Worm (Caenorhabditis elegans): ENCODE data around the gene slcf-1.

The slcf-1 gene

ce11 chrX:10566775-10567174 lies 37.7 kb downstream of the slcf-1 start (continued):
- TF ChIP-seq ceh-16 (tag; optimal IDR thresholded peaks at IDR 0.05) (no peak), sem-4 (tag; optimal IDR thresholded peaks at IDR 0.05) (no peak), crh-2 (tag; optimal IDR thresholded peaks at IDR 0.05) (peak; percentile 56), ZK546.5 (tag; optimal IDR thresholded peaks at IDR 0.05) (no peak), ceh-82 (tag; optimal IDR thresholded peaks at IDR 0.05) (no peak), blmp-1 (tag; optimal IDR thresholded peaks at IDR 0.05; ENCODE audit: insufficient read depth) (peak; percentile 30), mab-5 (tag; optimal IDR thresholded peaks at IDR 0.05) (no peak), nhr-129 (tag; optimal IDR thresholded peaks at IDR 0.05) (peak; percentile 24), egl-27 (tag; optimal IDR thresholded peaks at IDR 0.05) (no peak)

DNA sequence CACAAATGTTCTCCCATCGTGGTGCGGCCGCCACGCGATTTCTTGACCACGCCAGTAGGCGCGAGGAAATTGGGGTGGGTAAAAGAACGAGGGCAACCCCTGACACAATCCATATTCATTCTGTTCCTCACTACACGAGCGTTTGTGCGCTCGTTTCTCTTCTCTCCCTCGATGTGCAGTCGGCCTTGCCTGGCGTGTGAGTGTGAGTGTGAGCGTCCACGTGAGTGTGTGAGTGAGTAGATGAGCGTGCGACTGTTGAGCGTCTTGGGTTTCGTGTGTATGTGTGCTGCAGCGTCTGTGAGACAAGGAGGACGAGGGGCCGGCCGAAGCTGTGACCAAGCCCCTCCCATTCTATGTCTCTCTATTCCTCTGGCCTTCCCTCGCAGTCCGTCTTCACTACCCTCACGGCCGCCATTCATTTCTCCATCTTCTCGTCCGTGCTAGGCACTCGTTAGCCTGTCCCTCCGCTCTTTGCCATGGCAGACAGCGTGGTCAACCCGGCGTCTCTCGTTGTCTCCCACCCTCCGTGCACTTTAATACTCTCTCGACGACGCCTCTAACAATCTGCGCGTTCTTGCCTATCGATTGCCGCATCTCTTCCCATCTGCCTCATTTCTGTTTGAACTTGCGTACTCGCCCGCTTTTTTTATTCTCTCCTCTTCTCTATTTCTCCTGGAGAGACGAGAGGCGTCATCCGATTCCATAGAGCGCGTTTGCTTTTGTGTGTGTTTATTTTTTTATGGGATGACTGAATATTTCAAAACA lies 39.5 kb downstream of the slcf-1 start:
- no peak for TF ChIP-seq dmd-4 (tag; optimal IDR thresholded peaks at IDR 0.05)
- TF ChIP-seq nhr-129 (tag; optimal IDR thresholded peaks at IDR 0.05) = peak; percentile 91
- no peak for TF ChIP-seq nhr-23 (tag; optimal IDR thresholded peaks at IDR 0.05)
- TF ChIP-seq unc-39 (tag; optimal IDR thresholded peaks at IDR 0.05) = peak; percentile 78
- TF ChIP-seq nhr-77 (tag; optimal IDR thresholded peaks at IDR 0.05) = peak; percentile 28
- TF ChIP-seq nhr-12 (tag; optimal IDR thresholded peaks at IDR 0.05) = no peak
- TF ChIP-seq unc-55 (GFP tag; optimal IDR thresholded peaks at IDR 0.05) = peak; percentile 94
- peak; percentile 88 for TF ChIP-seq lin-13 (GFP tag; optimal IDR thresholded peaks at IDR 0.05)
- peak; percentile 88 for TF ChIP-seq mab-5 (tag; optimal IDR thresholded peaks at IDR 0.05)
- peak; percentile 75 for TF ChIP-seq nhr-10 (tag; optimal IDR thresholded peaks at IDR 0.05)
- TF ChIP-seq mdl-1 (tag; optimal IDR thresholded peaks at IDR 0.05) = peak; percentile 86 to 98
- peak; percentile 59 for TF ChIP-seq snpc-4 (tag; optimal IDR thresholded peaks at IDR 0.05)
- TF ChIP-seq ztf-4 (tag; optimal IDR thresholded peaks at IDR 0.05) = peak; percentile 53
- peak; percentile 66 for TF ChIP-seq nhr-237 (tag; optimal IDR thresholded peaks at IDR 0.05)
- peak; percentile 95 for TF ChIP-seq C34F6.9 (tag; optimal IDR thresholded peaks at IDR 0.05)
- peak; percentile 93 for TF ChIP-seq egl-27 (tag; optimal IDR thresholded peaks at IDR 0.05)
- peak; percentile 31 for TF ChIP-seq unc-62 (GFP tag; optimal IDR thresholded peaks at IDR 0.05)
- TF ChIP-seq R02D3.7 (tag; optimal IDR thresholded peaks at IDR 0.05) = no peak
- peak; percentile 80 for TF ChIP-seq lin-11 (tag; optimal IDR thresholded peaks at IDR 0.05)
- TF ChIP-seq alr-1 (tag; optimal IDR thresholded peaks at IDR 0.05) = peak; percentile 81
- peak; percentile 87 for TF ChIP-seq Y55F3AM.14 (GFP tag; optimal IDR thresholded peaks at IDR 0.05)
- no peak for TF ChIP-seq elt-3 (tag; optimal IDR thresholded peaks at IDR 0.05)
- peak; percentile 41 for TF ChIP-seq ceh-82 (tag; optimal IDR thresholded peaks at IDR 0.05)
- TF ChIP-seq nhr-6 (tag; optimal IDR thresholded peaks at IDR 0.05) = peak; percentile 89
- TF ChIP-seq F13H6.1 (tag; optimal IDR thresholded peaks at IDR 0.05) = peak; percentile 100
- TF ChIP-seq mbf-1 (tag; optimal IDR thresholded peaks at IDR 0.05) = peak; percentile 8
- peak; percentile 64 to 88 for TF ChIP-seq lsy-2 (tag; optimal IDR thresholded peaks at IDR 0.05)
- TF ChIP-seq elt-1 (tag; optimal IDR thresholded peaks at IDR 0.05) = no peak
- TF ChIP-seq sma-9 (GFP tag; optimal IDR thresholded peaks at IDR 0.05) = peak; percentile 95
- TF ChIP-seq sma-9 (tag; optimal IDR thresholded peaks at IDR 0.05) = no peak
- peak; percentile 38 for TF ChIP-seq ZK546.5 (tag; optimal IDR thresholded peaks at IDR 0.05)
- peak; percentile 92 for TF ChIP-seq sem-4 (tag; optimal IDR thresholded peaks at IDR 0.05)
- TF ChIP-seq skn-1 (tag; optimal IDR thresholded peaks at IDR 0.05) = peak; percentile 47
- peak; percentile 93 for TF ChIP-seq nhr-25 (tag; optimal IDR thresholded peaks at IDR 0.05)
- peak; percentile 89 for TF ChIP-seq ceh-16 (tag; optimal IDR thresholded peaks at IDR 0.05)
- peak; percentile 96 for TF ChIP-seq peb-1 (tag; optimal IDR thresholded peaks at IDR 0.05)
- TF ChIP-seq nhr-11 (tag; optimal IDR thresholded peaks at IDR 0.05) = peak; percentile 68
- peak; percentile 29 for TF ChIP-seq blmp-1 (tag; optimal IDR thresholded peaks at IDR 0.05; ENCODE audit: insufficient read depth)
- TF ChIP-seq lin-39 (tag; optimal IDR thresholded peaks at IDR 0.05) = peak; percentile 33
- no peak for TF ChIP-seq aly-2 (tag; optimal IDR thresholded peaks at IDR 0.05)
- TF ChIP-seq zag-1 (tag; optimal IDR thresholded peaks at IDR 0.05) = peak; percentile 84
- TF ChIP-seq ztf-1 (GFP tag; conservative IDR thresholded peaks at IDR 0.05) = no peak
- TF ChIP-seq sma-3 (GFP tag; optimal IDR thresholded peaks at IDR 0.05) = peak; percentile 96
- TF ChIP-seq crh-2 (tag; optimal IDR thresholded peaks at IDR 0.05) = peak; percentile 96
- TF ChIP-seq fos-1 (tag; optimal IDR thresholded peaks at IDR 0.05) = peak; percentile 87
- TF ChIP-seq ama-1 (optimal IDR thresholded peaks at IDR 0.05) = peak; percentile 92
- peak; percentile 81 for TF ChIP-seq ztf-11 (tag; optimal IDR thresholded peaks at IDR 0.05)
- TF ChIP-seq gmeb-1 (tag; optimal IDR thresholded peaks at IDR 0.05) = peak; percentile 67
- peak; percentile 95 for TF ChIP-seq nhr-21 (tag; optimal IDR thresholded peaks at IDR 0.05)
